Worm (Caenorhabditis elegans): ENCODE data around the gene E02H4.8.

DNA sequence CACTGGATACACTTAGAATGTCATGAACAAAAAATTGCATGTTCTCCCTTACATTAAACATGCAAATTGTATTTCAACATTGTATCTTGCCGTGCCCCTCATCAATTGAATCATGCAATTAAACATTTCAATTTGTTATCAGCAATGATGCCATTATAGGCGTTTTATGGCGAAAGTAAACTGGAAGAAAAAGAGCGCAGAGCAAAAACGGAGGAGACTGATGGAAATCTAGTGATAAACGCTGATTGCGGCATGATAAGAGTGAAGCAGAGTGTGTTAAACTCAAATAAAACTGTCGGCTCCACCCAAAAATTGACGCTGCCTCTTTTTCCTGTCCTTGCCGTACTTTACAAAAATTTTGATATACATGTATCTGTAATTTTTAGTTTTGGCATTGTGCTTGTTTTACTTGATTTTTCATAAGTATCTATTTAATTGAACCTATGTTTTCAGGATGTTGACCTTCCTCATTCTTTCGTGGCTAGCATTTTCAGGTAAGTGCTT lies 48.8 kb downstream of the E02H4.8 start, which contains the start of gene K06G5.1:
- TF ChIP-seq dao-5 (tag; optimal IDR thresholded peaks at IDR 0.05), result no peak
- TF ChIP-seq W03F9.2 (tag; optimal IDR thresholded peaks at IDR 0.05), result no peak

Measured in whole organism, L4/young adult.